Fruit fly (Drosophila melanogaster): ENCODE measurements around the gene Madm.

Madm gene

dm6 chr3R:5789025-5789953 is 47.0 kb downstream of the Madm start, which contains the start of the genes Hat1 and Rpn5 (continued):
- peak; percentile 78 for TF ChIP-seq gem (tag; optimal IDR thresholded peaks at IDR 0.05)
- peak; percentile 92 for TF ChIP-seq Atf-2 (GFP tag; optimal IDR thresholded peaks at IDR 0.05)
- TF ChIP-seq tx (GFP tag; optimal IDR thresholded peaks at IDR 0.05) = peak; percentile 93
- TF ChIP-seq Bgb (GFP tag; IDR thresholded peaks at IDR 0.05; ENCODE audit: partially characterized antibody) = peak; percentile 62
- TF ChIP-seq CG13624 (GFP tag; optimal IDR thresholded peaks at IDR 0.05) = peak; percentile 95
- peak; percentile 70 for TF ChIP-seq CG15269 (tag; optimal IDR thresholded peaks at IDR 0.05)
- no peak for TF ChIP-seq pfk (GFP tag; optimal IDR thresholded peaks at IDR 0.05)
- peak; percentile 66; the same call in 2 of the 3 replicates for TF ChIP-seq CG2889 (GFP tag; IDR thresholded peaks at IDR 0.05)
- TF ChIP-seq row (GFP tag; IDR thresholded peaks at IDR 0.05) = peak; percentile 92
- peak; percentile 66 for TF ChIP-seq HHEX (GFP tag; optimal IDR thresholded peaks at IDR 0.05)
- TF ChIP-seq fu2 (GFP tag; optimal IDR thresholded peaks at IDR 0.05) = peak; percentile 93
- peak; percentile 78 for TF ChIP-seq gro (GFP tag; optimal IDR thresholded peaks at IDR 0.05)
- TF ChIP-seq otp (GFP tag; IDR thresholded peaks at IDR 0.05) = 0 out of 3 replicates have a peak, but pooled peaks have one; percentile 9
- peak; percentile 59; the same call in 1 of the 2 replicates for TF ChIP-seq NFAT (GFP tag; IDR thresholded peaks at IDR 0.05)
- TF ChIP-seq Side (GFP tag; optimal IDR thresholded peaks at IDR 0.05) = peak; percentile 90
- no peak for TF ChIP-seq h (optimal IDR thresholded peaks at IDR 0.05)
- peak; percentile 56 for TF ChIP-seq CG15514 (GFP tag; optimal IDR thresholded peaks at IDR 0.05)
- peak; percentile 90 for TF ChIP-seq ems (GFP tag; optimal IDR thresholded peaks at IDR 0.05)
- peak; percentile 95 for TF ChIP-seq pho (GFP tag; optimal IDR thresholded peaks at IDR 0.05)
- TF ChIP-seq Ets65A (GFP tag) = peak; percentile 99

dm6 chr3R:5791497-5791896 is 49.2 kb downstream of the Madm start, which contains the start of gene Hpf1:
Gene Hpf1, plus strand, starts transcription at chr3R:5791879.
- TF ChIP-seq CG10979 (tag; optimal IDR thresholded peaks at IDR 0.05) (peak; percentile 98), CG6813 (GFP tag; optimal IDR thresholded peaks at IDR 0.05) (peak; percentile 96), mld (GFP tag; IDR thresholded peaks at IDR 0.05; ENCODE audit: partially characterized antibody) (no peak), row (GFP tag; IDR thresholded peaks at IDR 0.05) (peak; percentile 99), NfI (GFP tag; optimal IDR thresholded peaks at IDR 0.05) (peak; percentile 98), prd (optimal IDR thresholded peaks at IDR 0.05) (no peak), prd (GFP tag; IDR thresholded peaks at IDR 0.05) (peak; percentile 99), dpn (GFP tag; optimal IDR thresholded peaks at IDR 0.05) (peak; percentile 99), TFAM (GFP tag; optimal IDR thresholded peaks at IDR 0.05) (peak; percentile 87), CG1233 (GFP tag; optimal IDR thresholded peaks at IDR 0.05) (peak; percentile 97), CG34422 (GFP tag; IDR thresholded peaks at IDR 0.05) (peak; percentile 98), jigr1 (GFP tag; IDR thresholded peaks at IDR 0.05) (peak; percentile 95), bab2 (GFP tag; optimal IDR thresholded peaks at IDR 0.05) (peak; percentile 99), CG1647 (GFP tag; optimal IDR thresholded peaks at IDR 0.05) (peak; percentile 98), Ravus (GFP tag; IDR thresholded peaks at IDR 0.05) (peak; percentile 93), CG15073 (GFP tag; optimal IDR thresholded peaks at IDR 0.05) (peak; percentile 86), az2 (GFP tag; optimal IDR thresholded peaks at IDR 0.05) (peak; percentile 99), klu (GFP tag; IDR thresholded peaks at IDR 0.05) (peak; percentile 96), CG12299 (tag; optimal IDR thresholded peaks at IDR 0.05) (peak; percentile 97), tx (GFP tag; optimal IDR thresholded peaks at IDR 0.05) (peak; percentile 98), Jarid2 (GFP tag; optimal IDR thresholded peaks at IDR 0.05) (peak; percentile 84), bsh (GFP tag; optimal IDR thresholded peaks at IDR 0.05) (peak; percentile 97 to 98), CG18262 (tag; optimal IDR thresholded peaks at IDR 0.05) (peak; percentile 98), CG9215 (GFP tag; IDR thresholded peaks at IDR 0.05) (peak; percentile 97), nerfin-1 (tag; optimal IDR thresholded peaks at IDR 0.05) (peak; percentile 96), CG10147 (GFP tag; optimal IDR thresholded peaks at IDR 0.05) (peak; percentile 98), CkIIα-i1 (GFP tag; IDR thresholded peaks at IDR 0.05) (peak; percentile 81; the same call in 1 of the 2 replicates), CG33557 (GFP tag; optimal IDR thresholded peaks at IDR 0.05) (peak; percentile 89), CG17829 (tag; optimal IDR thresholded peaks at IDR 0.05) (peak; percentile 97), salm (tag; optimal IDR thresholded peaks at IDR 0.05) (peak; percentile 97)

All from whole organism, embryonic.